Worm (Caenorhabditis elegans): ENCODE data around the gene C17E7.13.

DNA sequence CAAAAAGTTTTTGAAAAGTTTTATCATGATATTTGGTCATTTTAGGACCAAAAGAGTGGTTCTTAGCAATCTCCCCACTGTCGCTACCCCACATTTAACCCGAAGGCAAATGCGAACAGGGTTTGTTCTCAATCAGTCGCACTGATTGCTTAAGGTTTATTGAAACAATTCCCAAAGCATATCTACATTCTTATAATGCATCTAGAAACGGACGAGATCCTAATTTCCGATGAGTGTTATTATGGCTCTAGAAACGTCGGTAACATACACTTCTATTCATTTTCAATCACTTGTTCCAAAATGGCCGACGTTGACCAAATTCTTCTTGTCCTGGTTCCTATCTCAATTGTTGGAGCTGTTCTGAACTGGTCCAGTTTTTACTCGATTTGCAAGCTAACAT lies 32.5 kb upstream of the C17E7.13 start, which contains the start of gene srx-65:
- TF ChIP-seq nhr-237 (tag; optimal IDR thresholded peaks at IDR 0.05) (no peak), ztf-11 (tag; optimal IDR thresholded peaks at IDR 0.05) (no peak), lsy-2 (tag; optimal IDR thresholded peaks at IDR 0.05) (no peak), sptf-1 (tag; optimal IDR thresholded peaks at IDR 0.05) (no peak)

Data from whole organism, mixed stage, embryonic.